Worm (Caenorhabditis elegans) whole organism, mixed stage, embryonic: ENCODE measurements around the gene srxa-9.

Source experiments
- ces-1 ChIP-seq: fragments of 150-350 bp; optimal IDR thresholded peaks from 2 replicates; lab custom pipeline; 2014; ENCODE audit warnings: missing biosample characterization, missing genetic modification reagents, missing genetic modification characterization
- lin-32 ChIP-seq: fragments of 200-800 bp; sonication (Bioruptor generic); optimal IDR thresholded peaks from 2 replicates; lab custom pipeline; 2018; ENCODE audit warnings: mild to moderate bottlenecking, missing genetic modification characterization, missing compliant biosample characterization
- nhr-237 ChIP-seq: fragments of 150-350 bp; optimal IDR thresholded peaks from 2 replicates; lab custom pipeline; 2014; ENCODE audit warnings: missing biosample characterization, missing genetic modification characterization
- tbx-8 ChIP-seq: fragments of 200-800 bp; sonication (Bioruptor generic); optimal IDR thresholded peaks from 2 replicates; lab custom pipeline; 2018; ENCODE audit warnings: mild to moderate bottlenecking, missing genetic modification characterization, moderate library complexity, missing compliant biosample characterization
- unc-39 ChIP-seq: fragments of 150-350 bp; optimal IDR thresholded peaks from 2 replicates; lab custom pipeline; 2014; ENCODE audit warnings: missing biosample characterization, missing genetic modification characterization
- zip-8 ChIP-seq: fragments of 150-350 bp; optimal IDR thresholded peaks from 2 replicates; lab custom pipeline; 2014; ENCODE audit warnings: missing biosample characterization, missing genetic modification characterization

ce11 chrX:15742310-15742709, 4.5 kb upstream of the srxa-9 start, which contains the start of gene nhr-255:
- TF ChIP-seq tbx-8 (GFP tag; lab: Kevin White, UChicago) (no peak), lin-32 (GFP tag; lab: Kevin White, UChicago) (no peak), zip-8 (tag; lab: Kevin White, UChicago) (no peak), ces-1 (GFP tag; lab: Kevin White, UChicago) (peak; percentile 86), unc-39 (tag; lab: Kevin White, UChicago) (no peak), nhr-237 (tag; lab: Kevin White, UChicago) (no peak)
